Worm (Caenorhabditis elegans): ENCODE results near the gene tth-1.
A peak's percentile ranks its signal among the peaks of the same experiment; 100 is the strongest.

Gene tth-1

DNA sequence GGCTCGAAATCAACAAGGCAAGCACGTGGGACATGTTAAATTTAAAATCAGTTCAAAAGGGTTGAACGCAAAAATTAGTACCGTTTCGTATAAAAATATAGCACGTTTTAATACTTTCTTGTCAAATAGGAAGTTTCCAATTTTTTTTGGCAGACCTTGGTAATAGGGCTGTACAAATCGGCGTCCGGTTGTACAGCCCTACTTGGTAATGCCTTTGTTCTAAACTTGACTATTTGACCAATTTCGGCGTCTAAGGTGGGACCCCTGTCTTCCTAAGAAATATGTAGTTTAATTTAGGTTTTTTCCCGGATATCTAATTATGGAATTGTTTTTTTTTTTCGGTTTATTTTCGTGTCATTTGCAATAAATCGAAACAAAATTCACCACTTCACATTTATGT is 6.0 kb upstream of the tth-1 start:
- TF ChIP-seq dpl-1 (GFP tag; optimal IDR thresholded peaks at IDR 0.05) (no peak), nhr-77 (tag; optimal IDR thresholded peaks at IDR 0.05) (no peak), hpl-2 (GFP tag; optimal IDR thresholded peaks at IDR 0.05) (no peak), snpc-4 (tag; optimal IDR thresholded peaks at IDR 0.05) (no peak), alr-1 (tag; optimal IDR thresholded peaks at IDR 0.05; ENCODE audit: borderline replicate concordance) (no peak)

DNA sequence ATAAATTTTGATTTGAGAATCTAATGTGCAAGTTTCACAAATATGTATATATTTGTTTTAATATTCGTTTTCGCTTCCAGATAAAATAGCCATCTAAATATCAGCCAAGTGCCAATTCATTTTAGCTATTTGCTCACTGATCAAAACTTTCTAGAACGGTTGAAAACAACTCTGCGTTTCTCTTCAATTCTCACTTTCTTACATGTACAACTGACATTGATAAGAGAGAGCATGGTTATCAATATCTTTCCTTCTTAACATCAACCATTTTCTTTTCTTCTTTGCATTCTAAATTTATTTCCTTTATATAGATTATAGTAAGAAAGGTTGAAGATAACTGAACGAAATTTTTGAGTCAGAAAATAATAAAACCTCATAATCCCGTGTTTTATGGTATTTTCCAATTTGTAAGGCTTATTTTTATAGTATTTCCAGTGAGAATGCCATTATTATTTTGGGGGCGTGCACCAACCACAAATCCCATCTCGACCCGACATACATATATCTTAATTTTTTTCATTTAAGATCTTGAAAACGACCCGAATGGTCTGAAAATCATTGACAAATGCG is 4.9 kb upstream of the tth-1 start, which contains the start of gene F08F1.3:
TSS of gene F08F1.3 (plus strand) at position 520 of the 570 bp plus-strand sequence.
- TF ChIP-seq pqm-1 (tag; optimal IDR thresholded peaks at IDR 0.05) = no peak
- peak; percentile 52 for TF ChIP-seq elt-2 (tag; optimal IDR thresholded peaks at IDR 0.05)
- TF ChIP-seq nhr-12 (tag; optimal IDR thresholded peaks at IDR 0.05) = no peak
- no peak for TF ChIP-seq lin-14 (GFP tag; optimal IDR thresholded peaks at IDR 0.05)

DNA sequence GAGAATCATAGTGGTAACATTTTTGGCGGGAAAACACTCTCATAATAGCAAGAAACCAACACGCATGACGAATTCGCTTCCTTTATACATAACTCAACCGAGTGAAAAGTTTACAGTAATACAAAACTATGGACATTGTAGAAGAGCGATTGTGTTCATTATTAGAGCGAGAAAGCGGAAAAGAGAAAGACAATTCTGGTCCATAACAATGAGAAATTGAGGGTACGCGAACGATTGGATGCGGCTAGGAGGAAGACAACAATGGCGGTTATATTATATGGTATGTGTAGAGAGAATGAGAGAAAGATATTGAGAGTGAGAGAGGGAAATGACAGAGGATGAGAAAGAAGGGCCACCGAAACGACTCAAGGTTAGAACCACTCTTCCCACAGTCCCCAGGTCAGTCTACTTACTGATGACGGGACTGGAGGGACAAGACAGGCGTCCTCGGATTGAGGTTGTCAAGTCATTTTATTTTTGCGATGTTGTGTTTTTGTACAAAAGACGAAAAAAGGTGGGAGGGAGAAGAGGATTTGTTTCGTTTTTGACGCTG is 2.7 kb upstream of the tth-1 start:
- TF ChIP-seq nhr-20 (tag; optimal IDR thresholded peaks at IDR 0.05) (no peak), unc-98 (GFP tag; IDR thresholded peaks at IDR 0.05) (no peak), nhr-85 (tag) (peak; percentile 66), nhr-71 (tag; optimal IDR thresholded peaks at IDR 0.05) (peak; percentile 7), irx-1 (tag; optimal IDR thresholded peaks at IDR 0.05) (no peak), lin-14 (GFP tag; optimal IDR thresholded peaks at IDR 0.05) (peak; percentile 48), snu-23 (GFP tag; optimal IDR thresholded peaks at IDR 0.05) (peak; percentile 16), blmp-1 (tag; optimal IDR thresholded peaks at IDR 0.05) (peak; percentile 28)

DNA sequence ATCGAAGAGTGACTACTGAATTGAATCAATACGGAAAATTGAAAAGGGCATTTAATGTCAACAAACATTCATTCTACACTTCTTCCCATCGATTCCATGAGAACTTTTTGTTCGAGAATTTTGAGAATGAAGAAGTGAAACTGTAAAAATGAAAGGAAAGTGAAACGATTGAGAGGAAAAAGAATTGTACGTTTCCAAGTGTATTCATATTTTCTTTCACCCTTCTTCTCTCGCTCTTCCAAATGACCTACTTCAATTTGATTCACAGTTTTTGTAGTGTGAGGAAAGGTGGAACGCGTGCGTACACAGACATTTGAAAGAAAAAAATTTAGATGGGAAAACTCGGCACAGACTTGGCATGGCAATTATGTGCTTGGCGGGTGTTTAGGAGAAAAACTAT is 753 bp upstream of the tth-1 start:
- TF ChIP-seq tbx-2 (tag; optimal IDR thresholded peaks at IDR 0.05) = no peak
- no peak for TF ChIP-seq ama-1 (optimal IDR thresholded peaks at IDR 0.05)
- peak; percentile 42 for TF ChIP-seq nhr-85 (tag)
- no peak for TF ChIP-seq sptf-1 (tag; optimal IDR thresholded peaks at IDR 0.05)
- peak; percentile 77 for TF ChIP-seq blmp-1 (tag; optimal IDR thresholded peaks at IDR 0.05)

DNA sequence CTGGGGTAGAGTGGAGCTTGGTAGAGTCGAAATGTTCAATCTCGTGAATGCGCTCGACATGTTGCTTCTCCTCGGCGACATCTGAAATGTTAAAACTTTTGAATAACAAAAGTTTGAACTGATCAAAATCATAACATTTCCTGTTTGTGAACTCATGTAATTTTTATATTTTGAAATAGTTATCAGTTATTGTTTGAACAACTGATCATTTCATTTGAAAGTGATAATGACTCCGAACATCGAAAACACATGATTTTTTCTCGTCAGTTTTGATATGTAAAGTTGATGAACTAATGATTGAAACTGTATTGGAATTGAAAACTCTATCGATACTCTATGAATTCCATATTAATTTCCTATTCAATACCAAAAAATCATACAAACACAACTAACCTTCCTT is 334 bp downstream of the tth-1 start:
- no peak for TF ChIP-seq mep-1 (tag; optimal IDR thresholded peaks at IDR 0.05)
- peak; percentile 8 for TF ChIP-seq elt-2 (tag; optimal IDR thresholded peaks at IDR 0.05)

DNA sequence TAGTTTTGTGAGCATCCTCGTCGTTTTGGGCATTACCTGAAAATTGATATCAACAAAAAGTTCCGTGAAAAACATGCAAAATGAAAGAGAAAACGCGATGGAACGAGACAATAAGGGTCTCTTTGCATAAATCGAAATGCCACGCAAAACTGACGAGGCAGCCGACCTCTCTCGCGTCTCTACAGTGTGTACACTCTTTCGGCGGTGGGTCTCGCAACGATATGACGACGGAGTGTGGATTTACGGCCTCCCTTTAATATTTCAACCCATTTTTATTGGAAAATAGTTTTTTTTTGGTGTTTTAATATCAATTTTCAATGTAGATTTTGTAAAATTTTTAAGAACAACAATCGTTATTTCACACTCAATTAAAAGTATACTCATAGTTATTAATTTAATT is 1.5 kb downstream of the tth-1 start, which contains the start of gene tag-123:
TSS of gene tag-123 (minus strand) at position 36 of the 400 bp plus-strand sequence.
- TF ChIP-seq mab-9 (GFP tag; IDR thresholded peaks at IDR 0.05) (no peak), lin-39 (tag; optimal IDR thresholded peaks at IDR 0.05) (no peak), skn-1 (tag; optimal IDR thresholded peaks at IDR 0.05) (no peak), nhr-84 (tag; optimal IDR thresholded peaks at IDR 0.05) (no peak), sup-37 (GFP tag; optimal IDR thresholded peaks at IDR 0.05) (no peak), aha-1 (tag; optimal IDR thresholded peaks at IDR 0.05) (no peak), nhr-20 (tag; optimal IDR thresholded peaks at IDR 0.05) (peak; percentile 63), ceh-88 (GFP tag; IDR thresholded peaks at IDR 0.05) (no peak), nhr-12 (tag; optimal IDR thresholded peaks at IDR 0.05) (no peak), mdl-1 (tag; optimal IDR thresholded peaks at IDR 0.05) (peak in 1 of 2 experiments; percentile 44), sox-4 (tag; optimal IDR thresholded peaks at IDR 0.05) (no peak), nhr-90 (tag; optimal IDR thresholded peaks at IDR 0.05; ENCODE audit: poor library complexity) (peak; percentile 45), ceh-90 (tag; optimal IDR thresholded peaks at IDR 0.05) (no peak), irx-1 (tag; optimal IDR thresholded peaks at IDR 0.05) (no peak), unc-62 (GFP tag; optimal IDR thresholded peaks at IDR 0.05) (no peak), fkh-4 (tag; optimal IDR thresholded peaks at IDR 0.05; ENCODE audit: borderline replicate concordance) (no peak), aly-2 (tag; optimal IDR thresholded peaks at IDR 0.05) (no peak), fos-1 (tag; optimal IDR thresholded peaks at IDR 0.05) (no peak), pqm-1 (tag; optimal IDR thresholded peaks at IDR 0.05) (no peak), nhr-19 (GFP tag; conservative IDR thresholded peaks at IDR 0.05) (peak; percentile 47), nhr-237 (tag; optimal IDR thresholded peaks at IDR 0.05) (no peak), grh-1 (GFP tag; IDR thresholded peaks at IDR 0.05) (no peak), tbx-2 (tag; optimal IDR thresholded peaks at IDR 0.05) (peak; percentile 50), lin-15B (tag; optimal IDR thresholded peaks at IDR 0.05) (no peak), snu-23 (GFP tag; optimal IDR thresholded peaks at IDR 0.05) (peak; percentile 70), snpc-4 (tag; optimal IDR thresholded peaks at IDR 0.05) (no peak), nhr-77 (tag; optimal IDR thresholded peaks at IDR 0.05) (no peak), mef-2 (tag; optimal IDR thresholded peaks at IDR 0.05) (no peak), Y116A8C.19 (tag; optimal IDR thresholded peaks at IDR 0.05; ENCODE audit: borderline replicate concordance) (no peak), dsc-1 (tag; optimal IDR thresholded peaks at IDR 0.05) (peak; percentile 17)

Measured in whole organism, L1 larva.